Worm (Caenorhabditis elegans): ENCODE data around the gene F41G4.8.

Gene F41G4.8

DNA sequence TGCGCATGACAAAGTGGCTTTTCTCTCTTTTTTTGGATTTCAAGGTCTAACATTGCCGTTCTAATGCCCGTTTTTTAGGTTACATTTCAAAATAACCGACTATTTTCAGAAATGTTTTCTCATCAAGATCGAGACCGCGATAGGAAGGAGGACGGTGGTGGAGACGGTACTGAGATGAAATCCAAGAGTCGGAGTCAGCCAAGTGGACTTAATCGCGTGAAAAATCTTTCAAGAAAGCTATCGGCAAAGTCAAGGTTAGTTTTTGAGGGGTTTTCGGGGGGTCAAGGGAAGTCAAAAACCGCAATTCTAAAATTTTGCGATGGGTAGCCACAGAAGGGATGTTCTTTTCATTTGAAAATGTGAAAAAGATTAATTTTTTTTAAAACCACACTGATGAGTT is 48.8 kb downstream of the F41G4.8 start, which contains the start of gene aak-2:
aak-2 (plus strand) TSS at position 110 of the 400 bp plus-strand sequence.
- TF ChIP-seq nhr-85 (tag) (peak; percentile 76), lin-14 (GFP tag; optimal IDR thresholded peaks at IDR 0.05) (peak; percentile 33), nhr-90 (tag; optimal IDR thresholded peaks at IDR 0.05; ENCODE audit: poor library complexity) (no peak)

DNA sequence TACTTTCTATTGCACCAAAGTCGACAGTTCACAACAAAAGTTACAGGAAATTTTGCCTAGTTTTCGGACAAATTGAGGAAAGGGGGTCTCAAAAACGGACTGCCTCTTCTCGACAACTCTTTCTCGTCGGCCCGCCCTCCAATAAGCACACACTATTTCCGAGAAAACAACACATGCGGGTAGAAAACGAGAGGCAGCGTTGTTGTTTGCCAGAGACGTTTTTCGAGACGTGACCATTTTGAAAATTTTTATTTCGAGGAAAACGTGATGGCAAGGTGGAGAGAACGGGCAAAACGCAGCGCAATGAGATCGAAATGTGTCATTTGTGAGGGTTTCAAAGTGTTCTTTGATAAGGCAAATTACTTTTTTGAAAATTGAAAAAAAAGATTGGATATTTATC is 51.4 kb downstream of the F41G4.8 start:
- TF ChIP-seq ces-1 (GFP tag; optimal IDR thresholded peaks at IDR 0.05) (no peak), tbx-2 (tag; optimal IDR thresholded peaks at IDR 0.05) (peak; percentile 20), ztf-11 (tag; optimal IDR thresholded peaks at IDR 0.05) (no peak), C34B4.2 (tag; optimal IDR thresholded peaks at IDR 0.05) (no peak), efl-1 (optimal IDR thresholded peaks at IDR 0.05) (peak in 1 of 2 experiments; percentile 12), efl-1 (GFP tag; optimal IDR thresholded peaks at IDR 0.05 in 1 of 2) (no peak), swsn-7 (tag; optimal IDR thresholded peaks at IDR 0.05) (peak; percentile 18), elt-3 (tag; optimal IDR thresholded peaks at IDR 0.05) (peak in 1 of 6 experiments; percentile 46), lin-13 (GFP tag; optimal IDR thresholded peaks at IDR 0.05) (no peak), hlh-4 (tag; optimal IDR thresholded peaks at IDR 0.05) (no peak), unc-62 (GFP tag; optimal IDR thresholded peaks at IDR 0.05) (no peak), nhr-20 (tag; optimal IDR thresholded peaks at IDR 0.05) (peak; percentile 2), mef-2 (tag; optimal IDR thresholded peaks at IDR 0.05) (no peak), jun-1 (tag; optimal IDR thresholded peaks at IDR 0.05) (no peak), egl-13 (tag; optimal IDR thresholded peaks at IDR 0.05) (no peak), lin-39 (tag; optimal IDR thresholded peaks at IDR 0.05) (no peak), nhr-19 (GFP tag; conservative IDR thresholded peaks at IDR 0.05) (peak; percentile 23; the same call in 1 of the 2 replicates), nhr-90 (tag; optimal IDR thresholded peaks at IDR 0.05; ENCODE audit: poor library complexity) (no peak), unc-130 (tag; optimal IDR thresholded peaks at IDR 0.05) (peak; percentile 34), mdl-1 (tag; optimal IDR thresholded peaks at IDR 0.05) (peak in 1 of 2 experiments; percentile 72), snpc-4 (tag; optimal IDR thresholded peaks at IDR 0.05) (no peak), fkh-8 (tag; optimal IDR thresholded peaks at IDR 0.05) (peak; percentile 35), lsy-2 (tag; optimal IDR thresholded peaks at IDR 0.05) (peak in 1 of 2 experiments; percentile 10), irx-1 (tag; optimal IDR thresholded peaks at IDR 0.05) (no peak), rnt-1 (tag; optimal IDR thresholded peaks at IDR 0.05) (peak; percentile 33), elt-2 (tag; optimal IDR thresholded peaks at IDR 0.05) (no peak), snu-23 (GFP tag; optimal IDR thresholded peaks at IDR 0.05) (peak; percentile 23), nhr-71 (tag; optimal IDR thresholded peaks at IDR 0.05) (peak; percentile 49), lin-35 (GFP tag; optimal IDR thresholded peaks at IDR 0.05) (peak in 1 of 2 experiments; percentile 55), nhr-28 (tag; optimal IDR thresholded peaks at IDR 0.05) (no peak), nhr-47 (tag; optimal IDR thresholded peaks at IDR 0.05) (peak; percentile 38), lin-14 (GFP tag; optimal IDR thresholded peaks at IDR 0.05) (peak; percentile 78), skn-1 (tag; optimal IDR thresholded peaks at IDR 0.05) (no peak), blmp-1 (tag; optimal IDR thresholded peaks at IDR 0.05) (peak; percentile 17), nhr-11 (tag; optimal IDR thresholded peaks at IDR 0.05) (no peak), hpl-2 (GFP tag; optimal IDR thresholded peaks at IDR 0.05) (no peak)
